Worm (Caenorhabditis elegans): ENCODE data around the gene W03C9.1.
A peak's percentile ranks its signal among the peaks of the same experiment; 100 is the strongest.

DNA sequence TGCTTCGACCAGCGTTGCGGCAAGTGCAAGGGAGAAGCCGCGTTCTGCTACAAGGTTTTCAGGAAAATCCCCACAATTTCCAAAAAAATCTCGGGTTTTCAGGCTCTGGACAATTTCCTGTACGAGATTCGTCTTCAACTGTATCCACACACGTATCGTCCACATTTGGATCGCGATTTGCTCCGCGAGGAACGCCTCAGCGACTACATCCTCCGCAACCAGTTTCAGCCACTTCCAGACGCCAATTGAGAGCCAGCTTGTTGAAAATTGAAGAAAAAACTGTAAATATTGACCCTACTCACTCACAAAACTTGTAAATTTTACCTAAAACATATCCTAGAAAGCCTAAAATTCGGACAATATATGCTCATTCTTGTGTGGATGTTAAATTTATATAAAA lies 2.9 kb upstream of the W03C9.1 start:
- TF ChIP-seq nhr-237 (tag; optimal IDR thresholded peaks at IDR 0.05) (no peak), elt-3 (tag; optimal IDR thresholded peaks at IDR 0.05) (no peak), egl-27 (tag; optimal IDR thresholded peaks at IDR 0.05) (no peak), egl-5 (tag; optimal IDR thresholded peaks at IDR 0.05) (no peak), sea-2 (GFP tag; optimal IDR thresholded peaks at IDR 0.05) (no peak), pha-4 (tag; optimal IDR thresholded peaks at IDR 0.05) (no peak), nhr-28 (tag; optimal IDR thresholded peaks at IDR 0.05) (no peak), unc-62 (GFP tag; optimal IDR thresholded peaks at IDR 0.05) (no peak), jun-1 (tag; optimal IDR thresholded peaks at IDR 0.05) (no peak), fos-1 (tag; optimal IDR thresholded peaks at IDR 0.05) (no peak), lin-39 (tag; optimal IDR thresholded peaks at IDR 0.05) (no peak), nhr-25 (tag; optimal IDR thresholded peaks at IDR 0.05) (no peak), ama-1 (optimal IDR thresholded peaks at IDR 0.05) (peak; percentile 65), snpc-4 (tag; optimal IDR thresholded peaks at IDR 0.05) (no peak)

All from whole organism, L3 larva.